Fruit fly (Drosophila melanogaster): ENCODE measurements around the gene CG17991.

The CG17991 gene

DNA sequence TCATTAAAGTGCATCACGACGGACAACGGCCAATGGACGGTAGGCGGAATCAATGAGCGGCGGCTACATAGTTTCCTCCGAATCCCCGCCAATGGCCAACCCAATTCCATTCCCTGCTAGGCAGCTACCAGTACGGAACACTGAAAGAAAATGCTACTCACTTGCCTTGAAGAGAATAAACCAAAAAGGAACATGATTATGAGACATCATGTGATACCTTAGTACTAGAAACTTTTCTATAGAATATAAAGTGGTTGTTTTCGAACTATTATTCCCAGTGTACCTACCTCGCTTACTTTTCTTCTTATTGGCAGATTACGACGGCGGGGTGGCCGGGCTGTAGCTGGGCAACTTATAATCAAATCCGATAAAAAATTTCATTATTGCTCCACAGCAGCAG lies 16.3 kb upstream of the CG17991 start (continued):
- no peak for TF ChIP-seq CG16779 (tag; optimal IDR thresholded peaks at IDR 0.05)
- TF ChIP-seq CG8632 (GFP tag; optimal IDR thresholded peaks at IDR 0.05): peak; percentile 47
- TF ChIP-seq Gug (GFP tag; IDR thresholded peaks at IDR 0.05): 0 out of 2 replicates have a peak, but pooled peaks have one; percentile 36
- peak; percentile 60 for TF ChIP-seq CG1621 (tag; optimal IDR thresholded peaks at IDR 0.05)
- TF ChIP-seq achi (GFP tag; optimal IDR thresholded peaks at IDR 0.05): peak; percentile 73
- TF ChIP-seq CG4318 (GFP tag; optimal IDR thresholded peaks at IDR 0.05): no peak
- no peak for TF ChIP-seq vri (GFP tag; optimal IDR thresholded peaks at IDR 0.05)
- peak; percentile 33 for TF ChIP-seq Sox15 (GFP tag; optimal IDR thresholded peaks at IDR 0.05)
- peak; percentile 83 for TF ChIP-seq svp (GFP tag)
- TF ChIP-seq CG11902 (GFP tag; optimal IDR thresholded peaks at IDR 0.05): peak; percentile 66
- peak; percentile 53 for TF ChIP-seq Sox102F (GFP tag; optimal IDR thresholded peaks at IDR 0.05)
- TF ChIP-seq OdsH (GFP tag; optimal IDR thresholded peaks at IDR 0.05): peak; percentile 64
- TF ChIP-seq Eip78C (GFP tag): peak; percentile 92
- peak; percentile 50 for TF ChIP-seq CG34406 (GFP tag; optimal IDR thresholded peaks at IDR 0.05)
- TF ChIP-seq net (GFP tag; optimal IDR thresholded peaks at IDR 0.05): peak; percentile 59
- TF ChIP-seq CG6163 (GFP tag; IDR thresholded peaks at IDR 0.05): peak; percentile 87
- peak; percentile 59 for TF ChIP-seq lz (GFP tag; optimal IDR thresholded peaks at IDR 0.05)
- peak; percentile 62 for TF ChIP-seq CG7368 (GFP tag; optimal IDR thresholded peaks at IDR 0.05)
- peak; percentile 60 for TF ChIP-seq spab (GFP tag; optimal IDR thresholded peaks at IDR 0.05)
- no peak for TF ChIP-seq fkh (GFP tag; optimal IDR thresholded peaks at IDR 0.05)
- peak; percentile 65 for TF ChIP-seq CG10631 (GFP tag; optimal IDR thresholded peaks at IDR 0.05)

DNA sequence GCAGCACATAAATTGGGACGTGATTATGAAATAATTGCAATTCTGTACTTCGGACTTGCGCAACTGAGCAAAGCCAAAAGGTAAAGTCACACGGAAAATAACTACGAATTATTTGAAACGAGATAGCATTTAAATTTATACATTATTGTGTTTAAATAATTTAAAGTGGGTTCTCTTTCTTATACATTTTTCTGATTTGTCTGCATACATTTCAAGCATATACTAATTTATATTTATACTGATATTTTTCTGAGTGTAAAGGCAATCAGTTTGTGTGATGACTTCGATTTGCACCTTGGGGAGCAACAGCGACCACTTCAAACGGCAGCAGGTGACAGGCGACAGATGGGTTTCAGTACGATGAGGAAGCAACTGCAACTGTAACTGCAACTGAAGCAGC lies 15.6 kb upstream of the CG17991 start:
- TF ChIP-seq svp (GFP tag) (peak; percentile 57), Eip78C (GFP tag) (peak; percentile 73), CG9139 (GFP tag; optimal IDR thresholded peaks at IDR 0.05) (no peak), Ets96B (tag; optimal IDR thresholded peaks at IDR 0.05) (peak; percentile 23), CG6163 (GFP tag; IDR thresholded peaks at IDR 0.05) (no peak), Met (GFP tag; optimal IDR thresholded peaks at IDR 0.05) (peak; percentile 13)

DNA sequence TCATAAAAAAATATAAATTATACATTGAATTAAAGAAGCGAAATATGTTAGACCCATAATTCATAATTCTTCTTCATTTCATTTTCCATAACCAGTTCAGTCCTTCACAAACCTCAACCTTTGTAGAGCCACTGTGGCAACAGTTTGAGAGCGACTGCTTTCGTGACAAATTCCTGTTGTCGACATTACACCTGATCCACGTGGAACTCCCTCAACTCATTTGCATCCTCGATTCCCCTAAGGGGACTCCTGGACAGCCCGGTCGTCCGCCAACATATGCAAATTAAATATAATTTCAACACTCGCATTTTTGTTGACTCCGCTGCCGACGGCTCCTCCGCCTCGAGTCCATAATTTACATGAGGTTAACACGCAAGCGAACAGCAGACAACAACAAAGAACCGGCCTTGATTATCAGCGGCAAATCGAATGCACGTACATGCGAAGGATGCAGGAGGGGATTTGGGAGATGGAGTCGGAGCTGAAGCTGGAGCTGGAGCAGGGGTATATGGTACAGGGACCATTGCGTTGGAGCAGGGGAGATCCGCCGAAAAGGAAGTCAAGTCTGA lies 14.9 kb upstream of the CG17991 start:
- TF ChIP-seq Eip78C (GFP tag): peak; percentile 65
- peak; percentile 30 for TF ChIP-seq CG1621 (tag; optimal IDR thresholded peaks at IDR 0.05)
- no peak for TF ChIP-seq Sox14 (GFP tag; optimal IDR thresholded peaks at IDR 0.05)
- peak; percentile 37 for TF ChIP-seq Blimp-1 (GFP tag; optimal IDR thresholded peaks at IDR 0.05)
- peak; percentile 14 for TF ChIP-seq dsx (GFP tag; optimal IDR thresholded peaks at IDR 0.05; ENCODE audit: poor library complexity, severe bottlenecking)
- TF ChIP-seq svp (GFP tag): peak; percentile 56
- no peak for TF ChIP-seq Met (GFP tag; optimal IDR thresholded peaks at IDR 0.05)
- TF ChIP-seq CG6854 (GFP tag; optimal IDR thresholded peaks at IDR 0.05): peak; percentile 7
- TF ChIP-seq ss (GFP tag; optimal IDR thresholded peaks at IDR 0.05): peak in 1 of 2 experiments; percentile 100

DNA sequence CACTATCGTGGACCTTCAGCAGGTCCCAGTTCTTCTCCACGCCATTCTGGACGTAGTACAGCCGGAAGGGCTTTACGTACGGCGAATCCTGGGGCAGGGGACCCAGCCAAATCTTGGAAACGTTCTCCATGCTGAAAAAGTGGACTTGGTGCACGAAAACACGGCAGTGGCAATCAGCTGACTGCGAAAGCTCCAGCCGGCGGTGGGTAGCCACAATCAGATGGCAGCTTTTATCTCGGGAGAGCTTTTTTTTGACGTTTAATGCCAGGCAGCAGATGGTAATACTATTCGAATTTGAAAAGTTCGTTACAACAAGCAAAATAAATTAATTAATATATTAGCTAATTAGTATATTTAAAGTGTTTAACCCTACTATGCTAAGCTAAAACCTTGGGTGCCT lies 12.7 kb upstream of the CG17991 start, which contains the start of gene CG42813:
CG42813 (minus strand) TSS at position 220 of the 400 bp plus-strand sequence.
- TF ChIP-seq CG3919 (GFP tag; optimal IDR thresholded peaks at IDR 0.05) (no peak), vri (GFP tag; optimal IDR thresholded peaks at IDR 0.05) (no peak), CG1621 (tag; optimal IDR thresholded peaks at IDR 0.05) (peak; percentile 32)

DNA sequence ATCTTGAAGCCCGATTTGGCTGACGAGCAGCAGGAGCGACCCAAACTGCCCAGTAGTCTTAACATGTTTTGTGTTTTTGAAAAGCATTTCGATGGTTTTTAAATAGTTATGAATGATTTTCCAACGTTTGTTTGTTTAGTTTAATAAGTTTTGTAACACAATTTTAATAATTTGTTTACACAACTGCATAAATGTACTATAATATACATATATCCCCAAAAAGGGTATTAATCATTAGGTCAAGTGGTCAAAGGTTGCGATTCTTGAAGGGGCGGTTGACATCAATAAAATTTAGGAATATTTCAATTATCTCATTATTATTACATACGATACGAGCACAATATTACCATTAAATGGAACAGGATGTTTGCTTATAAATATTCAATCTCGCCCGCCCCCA lies 11.7 kb upstream of the CG17991 start, which contains the start of gene CG42814:
CG42814 (minus strand) TSS at position 101 of the 400 bp plus-strand sequence.
- TF ChIP-seq achi (GFP tag; optimal IDR thresholded peaks at IDR 0.05) (no peak), CG11294 (GFP tag; IDR thresholded peaks at IDR 0.05) (no peak)

DNA sequence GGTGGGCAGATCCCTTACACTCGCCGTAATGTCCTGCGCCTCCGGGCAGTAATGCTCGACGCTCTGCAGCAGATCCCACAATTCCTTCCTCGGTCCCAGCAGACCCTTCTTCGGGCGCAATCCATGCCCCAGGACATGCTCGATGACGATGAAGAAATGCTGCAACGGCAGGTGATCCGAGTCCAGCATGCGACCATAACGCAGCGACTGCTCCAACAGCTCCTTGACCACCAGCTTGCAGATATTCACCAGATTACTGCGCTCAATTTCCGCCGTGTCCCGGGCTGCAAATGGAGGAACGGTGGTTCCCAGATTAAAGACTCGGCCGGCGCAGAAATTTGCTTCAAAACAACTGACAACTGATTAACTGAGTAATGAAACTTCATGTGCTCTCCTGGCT lies 7.7 kb upstream of the CG17991 start, which contains the start of gene CG31068:
CG31068 (plus strand) TSS at position 301 of the 400 bp plus-strand sequence.
- TF ChIP-seq CG6808 (GFP tag; optimal IDR thresholded peaks at IDR 0.05) (no peak), Met (GFP tag; optimal IDR thresholded peaks at IDR 0.05) (no peak)
